Worm (Caenorhabditis elegans) whole organism, L3 larva: ENCODE measurements around the gene pab-2.

Experiments used
- R02D3.7 ChIP-seq: fragments of 150-350 bp; optimal IDR thresholded peaks from 2 replicates; lab custom pipeline; 2014; ENCODE audit warnings: missing biosample characterization, missing genetic modification characterization
- ZK546.5 ChIP-seq: sonication (generic microtip); optimal IDR thresholded peaks from 2 replicates; lab custom pipeline; 2017; ENCODE audit warnings: missing biosample characterization, missing genetic modification characterization
- aly-2 ChIP-seq: fragments of 150-350 bp; optimal IDR thresholded peaks from 2 replicates; lab custom pipeline; 2014; ENCODE audit warnings: missing biosample characterization, missing genetic modification characterization
- ama-1 ChIP-seq: fragments of 150-350 bp; optimal IDR thresholded peaks from 2 replicates; lab custom pipeline; 2018
- ceh-16 ChIP-seq: sonication (generic microtip); optimal IDR thresholded peaks from 2 replicates; lab custom pipeline; 2017; ENCODE audit warnings: missing biosample characterization, missing genetic modification characterization
- ceh-28 ChIP-seq: fragments of 150-350 bp; optimal IDR thresholded peaks from 2 replicates; lab custom pipeline; 2014; ENCODE audit warnings: missing biosample characterization, missing genetic modification reagents, missing genetic modification characterization
- ceh-82 ChIP-seq: fragments of 150-350 bp; optimal IDR thresholded peaks from 2 replicates; lab custom pipeline; 2014; ENCODE audit warnings: missing biosample characterization, missing genetic modification characterization
- ceh-9 ChIP-seq: sonication (generic microtip); optimal IDR thresholded peaks from 2 replicates; lab custom pipeline; 2018; ENCODE audit warnings: missing biosample characterization, missing genetic modification characterization
- daf-12 ChIP-seq: fragments of 150-350 bp; optimal IDR thresholded peaks from 2 replicates; lab custom pipeline; 2014; ENCODE audit warnings: missing biosample characterization, missing genetic modification reagents, missing genetic modification characterization
- egl-27 ChIP-seq: sonication (generic microtip); optimal IDR thresholded peaks from 4 replicates; lab custom pipeline; 2017; ENCODE audit warnings: missing biosample characterization, missing genetic modification reagents, missing genetic modification characterization
- egl-5 ChIP-seq: fragments of 150-350 bp; optimal IDR thresholded peaks from 2 replicates; lab custom pipeline; 2017; ENCODE audit warnings: missing biosample characterization, missing genetic modification reagents, missing genetic modification characterization, inconsistent platforms
- elt-1 ChIP-seq: fragments of 150-350 bp; optimal IDR thresholded peaks from 2 replicates; lab custom pipeline; 2014; ENCODE audit warnings: missing biosample characterization, missing genetic modification characterization
- elt-2 ChIP-seq: sonication (generic microtip); optimal IDR thresholded peaks from 2 replicates; lab custom pipeline; 2016; ENCODE audit warnings: missing genetic modification reagents, mild to moderate bottlenecking, missing genetic modification characterization, missing compliant biosample characterization
- elt-3 ChIP-seq, 3 experiments: fragments of 150-350 bp in 1 of 3; sonication (generic microtip) in 2 of 3; optimal IDR thresholded peaks; 2 replicates in 2 of 3; 4 replicates in 1 of 3; lab custom pipeline; 2014 to 2017; ENCODE audit warnings: missing biosample characterization in 3 of 3, missing genetic modification characterization in 3 of 3
- eor-1 ChIP-seq, 2 experiments: fragments of 150-350 bp; optimal IDR thresholded peaks; 2 replicates each; lab custom pipeline; 2014 to 2018; ENCODE audit warnings: missing biosample characterization in 2 of 2, missing genetic modification characterization in 2 of 2
- fkh-10 ChIP-seq: sonication (generic microtip); optimal IDR thresholded peaks from 2 replicates; lab custom pipeline; 2017; ENCODE audit warnings: missing biosample characterization, missing genetic modification reagents, missing genetic modification characterization
- fkh-2 ChIP-seq: fragments of 150-350 bp; optimal IDR thresholded peaks from 2 replicates; lab custom pipeline; 2014; ENCODE audit warnings: missing biosample characterization, missing genetic modification reagents, missing genetic modification characterization
- fos-1 ChIP-seq: fragments of 150-350 bp; optimal IDR thresholded peaks from 2 replicates; lab custom pipeline; 2014; ENCODE audit warnings: missing biosample characterization, missing genetic modification characterization
- hmg-11 ChIP-seq: sonication (generic microtip); optimal IDR thresholded peaks from 2 replicates; lab custom pipeline; 2016; ENCODE audit warnings: missing genetic modification characterization, missing compliant biosample characterization
- jun-1 ChIP-seq: fragments of 150-350 bp; optimal IDR thresholded peaks from 2 replicates; lab custom pipeline; 2014; ENCODE audit warnings: missing biosample characterization, missing genetic modification reagents, missing genetic modification characterization
- lin-15B ChIP-seq: fragments of 150-350 bp; optimal IDR thresholded peaks from 2 replicates; lab custom pipeline; 2014; ENCODE audit warnings: missing biosample characterization, missing genetic modification characterization
- lin-39 ChIP-seq: fragments of 150-350 bp; optimal IDR thresholded peaks from 2 replicates; lab custom pipeline; 2018; ENCODE audit warnings: missing biosample characterization, missing genetic modification reagents, missing genetic modification characterization
- lsy-12 ChIP-seq: sonication (generic microtip); optimal IDR thresholded peaks from 2 replicates; lab custom pipeline; 2016; ENCODE audit warnings: mild to moderate bottlenecking, missing genetic modification characterization, missing compliant biosample characterization
- mdl-1 ChIP-seq: fragments of 150-350 bp; optimal IDR thresholded peaks from 2 replicates; lab custom pipeline; 2014; ENCODE audit warnings: missing biosample characterization, missing genetic modification characterization
- mml-1 ChIP-seq: fragments of 150-350 bp; sonication (generic microtip); optimal IDR thresholded peaks from 3 replicates; lab custom pipeline; 2014; ENCODE audit warnings: missing biosample characterization, missing genetic modification characterization
- nfya-1 ChIP-seq: sonication (generic microtip); optimal IDR thresholded peaks from 2 replicates; lab custom pipeline; 2017; ENCODE audit warnings: missing genetic modification characterization, mild to moderate bottlenecking, missing compliant biosample characterization, antibody characterized with exemption, moderate library complexity; ENCODE audit not compliant: insufficient read depth
- nhr-11 ChIP-seq: fragments of 150-350 bp; optimal IDR thresholded peaks from 2 replicates; lab custom pipeline; 2014; ENCODE audit warnings: missing biosample characterization, missing genetic modification characterization
- nhr-12 ChIP-seq: fragments of 150-350 bp; optimal IDR thresholded peaks from 2 replicates; lab custom pipeline; 2014; ENCODE audit warnings: missing biosample characterization, missing genetic modification characterization
- nhr-23 ChIP-seq: fragments of 150-350 bp; optimal IDR thresholded peaks from 2 replicates; lab custom pipeline; 2014; ENCODE audit warnings: missing biosample characterization, missing genetic modification reagents, missing genetic modification characterization
- nhr-237 ChIP-seq: fragments of 150-350 bp; optimal IDR thresholded peaks from 2 replicates; lab custom pipeline; 2014; ENCODE audit warnings: missing biosample characterization, missing genetic modification characterization
- nhr-25 ChIP-seq: sonication (generic microtip); optimal IDR thresholded peaks from 2 replicates; lab custom pipeline; 2017; ENCODE audit warnings: missing biosample characterization, missing genetic modification characterization
- nhr-43 ChIP-seq: sonication (generic microtip); optimal IDR thresholded peaks from 2 replicates; lab custom pipeline; 2016; ENCODE audit warnings: mild to moderate bottlenecking, missing genetic modification characterization, missing compliant biosample characterization; ENCODE audit not compliant: poor library complexity, severe bottlenecking
- nhr-67 ChIP-seq: fragments of 150-350 bp; optimal IDR thresholded peaks from 2 replicates; lab custom pipeline; 2014; ENCODE audit warnings: missing biosample characterization, missing genetic modification characterization
- nhr-76 ChIP-seq: fragments of 150-350 bp; sonication (generic microtip); optimal IDR thresholded peaks from 5 replicates; lab custom pipeline; 2014; ENCODE audit warnings: missing biosample characterization, missing genetic modification characterization
- nhr-77 ChIP-seq: fragments of 150-350 bp; optimal IDR thresholded peaks from 2 replicates; lab custom pipeline; 2014; ENCODE audit warnings: missing biosample characterization, missing genetic modification characterization
- pha-4 ChIP-seq: fragments of 150-350 bp; optimal IDR thresholded peaks from 2 replicates; lab custom pipeline; 2014; ENCODE audit warnings: missing biosample characterization, missing genetic modification reagents, missing genetic modification characterization
- pqm-1 ChIP-seq: fragments of 150-350 bp; optimal IDR thresholded peaks from 2 replicates; lab custom pipeline; 2017; ENCODE audit warnings: missing biosample characterization, missing genetic modification characterization, inconsistent platforms
- sea-2 ChIP-seq: fragments of 150-350 bp; sonication (generic microtip); optimal IDR thresholded peaks from 4 replicates; lab custom pipeline; 2014; ENCODE audit warnings: missing biosample characterization, missing genetic modification reagents, missing genetic modification characterization
- skn-1 ChIP-seq: fragments of 150-350 bp; optimal IDR thresholded peaks from 2 replicates; lab custom pipeline; 2014; ENCODE audit warnings: missing biosample characterization, missing genetic modification characterization
- snpc-4 ChIP-seq: fragments of 150-350 bp; optimal IDR thresholded peaks from 2 replicates; lab custom pipeline; 2014; ENCODE audit warnings: missing biosample characterization, missing genetic modification characterization
- tbx-2 ChIP-seq: sonication (generic microtip); optimal IDR thresholded peaks from 2 replicates; lab custom pipeline; 2016; ENCODE audit warnings: mild to moderate bottlenecking, missing genetic modification characterization, missing compliant biosample characterization
- unc-39 ChIP-seq: sonication (generic microtip); optimal IDR thresholded peaks from 4 replicates; lab custom pipeline; 2017; ENCODE audit warnings: missing biosample characterization, missing genetic modification characterization
- unc-62 ChIP-seq: fragments of 150-350 bp; sonication (generic microtip); optimal IDR thresholded peaks from 4 replicates; lab custom pipeline; 2014; ENCODE audit warnings: missing biosample characterization, missing genetic modification reagents, missing genetic modification characterization

The pab-2 gene

DNA sequence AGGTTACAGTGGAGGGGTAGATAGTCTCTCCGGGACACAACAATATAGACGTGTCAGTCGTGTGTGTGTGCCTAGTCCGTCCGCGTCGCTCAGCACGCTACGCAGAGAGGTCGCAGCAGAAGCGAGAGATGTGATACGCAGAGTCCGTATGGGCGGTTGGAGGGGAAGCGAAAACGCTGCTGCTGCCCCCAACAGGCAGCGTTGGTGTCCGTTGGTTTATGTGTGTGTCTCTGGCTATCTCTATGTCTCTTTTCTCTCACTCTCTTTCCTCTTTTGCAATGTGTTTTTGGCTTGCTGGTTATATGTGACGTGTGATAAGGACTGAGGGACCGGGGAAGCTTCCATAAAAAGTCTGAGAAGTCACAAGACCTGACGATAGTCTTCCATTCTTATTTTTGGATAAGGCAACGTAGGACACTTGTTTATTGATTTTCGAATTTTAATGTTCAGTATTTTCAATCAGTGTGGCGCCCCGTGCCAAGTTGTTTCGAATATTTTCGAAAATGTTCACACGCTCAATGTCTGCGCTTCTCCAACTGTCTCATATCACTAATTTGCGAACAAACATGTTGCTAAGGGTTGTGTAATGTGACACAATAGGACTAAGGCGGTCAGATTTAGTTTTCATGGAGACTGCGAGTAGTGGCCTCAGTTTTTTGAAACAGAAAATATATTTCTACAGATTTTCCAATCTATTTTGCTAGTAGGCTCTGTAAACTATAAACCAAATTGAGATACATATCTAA is at the start of gene pab-2:
pab-2 (minus strand) TSS at position 69 of the 746 bp plus-strand sequence.
- TF ChIP-seq elt-3 (tag; optimal IDR thresholded peaks at IDR 0.05; lab: Kevin White, UChicago): peak in 1 of 3 experiments; percentile 33
- TF ChIP-seq unc-39 (tag; lab: Kevin White, UChicago): no peak
- TF ChIP-seq lin-39 (tag; lab: Kevin White, UChicago): peak; percentile 62
- no peak for TF ChIP-seq sea-2
- peak; percentile 26 for TF ChIP-seq fos-1 (tag; lab: Kevin White, UChicago)
- no peak for TF ChIP-seq ceh-16 (tag; lab: Kevin White, UChicago)
- no peak for TF ChIP-seq ceh-82 (tag; lab: Kevin White, UChicago)
- peak; percentile 57 for TF ChIP-seq tbx-2 (tag; lab: Kevin White, UChicago)
- TF ChIP-seq elt-2 (tag; lab: Kevin White, UChicago): peak; percentile 92
- no peak for TF ChIP-seq ceh-9 (tag; lab: Kevin White, UChicago)
- peak; percentile 31 for TF ChIP-seq egl-5
- no peak for TF ChIP-seq skn-1
- peak; percentile 27 for TF ChIP-seq elt-1 (tag; lab: Kevin White, UChicago)
- peak; percentile 73 for TF ChIP-seq jun-1 (tag; lab: Kevin White, UChicago)
- TF ChIP-seq pha-4: peak; percentile 75
- peak; percentile 79 for TF ChIP-seq nfya-1
- peak; percentile 75 for TF ChIP-seq lsy-12 (tag; lab: Kevin White, UChicago)
- TF ChIP-seq nhr-77 (tag; lab: Kevin White, UChicago): peak; percentile 33
- peak; percentile 34 for TF ChIP-seq R02D3.7 (tag; lab: Kevin White, UChicago)
- no peak for TF ChIP-seq fkh-2
- no peak for TF ChIP-seq unc-62
- TF ChIP-seq nhr-67 (tag; lab: Kevin White, UChicago): no peak
- no peak for TF ChIP-seq eor-1 (tag; optimal IDR thresholded peaks at IDR 0.05; lab: Kevin White, UChicago)
- TF ChIP-seq egl-27: peak; percentile 6
- TF ChIP-seq nhr-11: peak; percentile 53
- peak; percentile 83 for TF ChIP-seq nhr-43 (tag; lab: Kevin White, UChicago)
- no peak for TF ChIP-seq ama-1
- TF ChIP-seq lin-15B (tag; lab: Kevin White, UChicago): peak; percentile 8
- TF ChIP-seq hmg-11 (tag; lab: Kevin White, UChicago): peak; percentile 97
- no peak for TF ChIP-seq nhr-237 (tag; lab: Kevin White, UChicago)
- TF ChIP-seq mml-1 (tag; lab: Kevin White, UChicago): no peak
- TF ChIP-seq ceh-28 (tag; lab: Kevin White, UChicago): peak; percentile 65
- TF ChIP-seq snpc-4 (tag; lab: Kevin White, UChicago): peak; percentile 75
- TF ChIP-seq nhr-23 (tag; lab: Kevin White, UChicago): peak; percentile 75
- TF ChIP-seq nhr-25: peak; percentile 15
- peak; percentile 42 for TF ChIP-seq mdl-1 (tag; lab: Kevin White, UChicago)
- no peak for TF ChIP-seq fkh-10 (GFP tag; lab: Kevin White, UChicago)
- TF ChIP-seq daf-12 (tag; lab: Kevin White, UChicago): no peak
- no peak for TF ChIP-seq nhr-12 (tag; lab: Kevin White, UChicago)
- TF ChIP-seq aly-2: no peak
- TF ChIP-seq ZK546.5 (tag; lab: Kevin White, UChicago): no peak
- TF ChIP-seq pqm-1: peak; percentile 69
- TF ChIP-seq nhr-76 (tag; lab: Kevin White, UChicago): no peak

DNA sequence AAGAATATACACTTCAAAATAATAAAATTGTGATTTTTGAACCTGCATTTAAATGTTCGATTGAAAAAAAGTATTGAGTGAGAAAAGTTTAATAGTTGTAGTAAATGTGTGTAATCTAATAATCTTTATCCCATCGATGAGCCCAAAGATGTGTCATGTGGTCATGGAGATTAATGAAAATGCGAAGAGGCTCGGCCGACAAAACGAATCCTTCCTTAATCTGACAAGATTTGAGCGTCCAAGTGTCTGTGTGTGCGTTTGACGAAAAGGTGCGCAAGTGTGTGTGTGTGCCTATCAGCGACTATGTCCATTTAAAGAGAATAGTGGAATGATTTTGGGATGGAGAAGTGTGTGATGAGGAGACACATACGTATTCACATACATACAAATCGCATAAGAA is 46.8 kb upstream of the pab-2 start:
- TF ChIP-seq egl-27 (no peak), ceh-9 (tag; lab: Kevin White, UChicago) (no peak), tbx-2 (tag; lab: Kevin White, UChicago) (no peak), pha-4 (no peak), ceh-16 (tag; lab: Kevin White, UChicago) (no peak), nhr-67 (tag; lab: Kevin White, UChicago) (no peak), skn-1 (no peak), aly-2 (no peak), ceh-82 (tag; lab: Kevin White, UChicago) (no peak), jun-1 (tag; lab: Kevin White, UChicago) (no peak), lin-39 (tag; lab: Kevin White, UChicago) (no peak), nhr-25 (no peak)
- TF ChIP-seq, all 47 proteins: peak for 0
